Fruit fly (Drosophila melanogaster): ENCODE results near the gene CG7386.

dm6 chr3L:6141538-6141937, 48.0 kb upstream of the CG7386 start:
- no peak for TF ChIP-seq psq (optimal IDR thresholded peaks at IDR 0.05)
- TF ChIP-seq h (optimal IDR thresholded peaks at IDR 0.05): no peak
- no peak for TF ChIP-seq Myc (optimal IDR thresholded peaks at IDR 0.05)
- no peak for TF ChIP-seq ttk (optimal IDR thresholded peaks at IDR 0.05)
- no peak for TF ChIP-seq insv (optimal IDR thresholded peaks at IDR 0.05)
- no peak for TF ChIP-seq Sin3A (optimal IDR thresholded peaks at IDR 0.05)
